Worm (Caenorhabditis elegans) whole organism, young adult: ENCODE results near the gene T10B5.7.

Experiments used
- B0019.2 ChIP-seq: fragments of 200-800 bp; sonication (Bioruptor generic); conservative IDR thresholded peaks from 2 replicates; pipeline ENCODE4 v1.3.6; 2022; ENCODE audit warnings: missing genetic modification reagents, missing genetic modification characterization, missing compliant biosample characterization
- B0035.1 ChIP-seq: sonication (generic microtip); optimal IDR thresholded peaks from 2 replicates; lab custom pipeline; 2016; ENCODE audit warnings: missing genetic modification characterization, mild to moderate bottlenecking, missing compliant biosample characterization, missing genotype, missing genetic modification reagents
- B0261.1 ChIP-seq: sonication (generic microtip); optimal IDR thresholded peaks from 2 replicates; lab custom pipeline; 2016; ENCODE audit warnings: mild to moderate bottlenecking, missing genetic modification characterization, moderate library complexity, missing compliant biosample characterization
- D2030.7 ChIP-seq: fragments of 200-800 bp; sonication (Bioruptor generic); IDR thresholded peaks from 2 replicates; pipeline ENCODE4 v1.3.6; 2022; ENCODE audit warnings: missing genetic modification reagents, missing genetic modification characterization, missing compliant biosample characterization
- F10E7.11 ChIP-seq: sonication (generic microtip); optimal IDR thresholded peaks from 2 replicates; lab custom pipeline; 2017; ENCODE audit warnings: mild to moderate bottlenecking, missing genetic modification characterization, moderate library complexity, missing compliant biosample characterization
- F22D6.2 ChIP-seq: sonication (generic microtip); optimal IDR thresholded peaks from 2 replicates; lab custom pipeline; 2016; ENCODE audit warnings: mild to moderate bottlenecking, missing genetic modification characterization, missing compliant biosample characterization
- F23B12.7 ChIP-seq: sonication (generic microtip); optimal IDR thresholded peaks from 2 replicates; lab custom pipeline; 2017; ENCODE audit warnings: missing genetic modification characterization, mild to moderate bottlenecking, missing compliant biosample characterization, antibody characterized with exemption, moderate library complexity; ENCODE audit not compliant: insufficient read depth
- F39B2.1 ChIP-seq: fragments of 200-800 bp; sonication (Bioruptor generic); IDR thresholded peaks from 2 replicates; pipeline ENCODE4 v1.3.6; 2022; ENCODE audit warnings: missing genetic modification reagents, missing genetic modification characterization, missing compliant biosample characterization
- F57A8.1 ChIP-seq: fragments of 200-800 bp; sonication (Bioruptor generic); optimal IDR thresholded peaks from 2 replicates; lab custom pipeline; 2018; ENCODE audit warnings: mild to moderate bottlenecking, missing genetic modification characterization, moderate library complexity, missing compliant biosample characterization
- T26A5.8 ChIP-seq: sonication (generic microtip); optimal IDR thresholded peaks from 2 replicates; lab custom pipeline; 2016; ENCODE audit warnings: missing genetic modification characterization, missing compliant biosample characterization
- Y53F4B.3 ChIP-seq: fragments of 200-800 bp; sonication (Bioruptor generic); IDR thresholded peaks from 2 replicates; pipeline ENCODE4 v1.3.6; 2022; ENCODE audit warnings: missing genetic modification reagents, missing genetic modification characterization, missing compliant biosample characterization
- Y53G8AR.9 ChIP-seq: fragments of 200-800 bp; sonication (Bioruptor generic); conservative IDR thresholded peaks from 2 replicates; pipeline ENCODE4 v1.3.6; 2022; ENCODE audit warnings: missing genetic modification reagents, missing genetic modification characterization, missing compliant biosample characterization
- Y67H2A.10 ChIP-seq: fragments of 200-800 bp; sonication (Bioruptor generic); conservative IDR thresholded peaks from 2 replicates; pipeline ENCODE4 v1.3.6; 2022; ENCODE audit warnings: missing genetic modification reagents, missing genetic modification characterization, missing compliant biosample characterization
- Y79H2A.3 ChIP-seq: fragments of 200-800 bp; sonication (Bioruptor generic); conservative IDR thresholded peaks from 2 replicates; pipeline ENCODE4 v1.3.6; 2022; ENCODE audit warnings: missing genetic modification reagents, missing genetic modification characterization, missing compliant biosample characterization
- Y95B8A.8 ChIP-seq: fragments of 200-800 bp; sonication (Bioruptor generic); IDR thresholded peaks from 2 replicates; pipeline ENCODE4 v1.3.6; 2022; ENCODE audit warnings: missing genetic modification reagents, missing genetic modification characterization, missing compliant biosample characterization
- aptf-2 ChIP-seq: fragments of 200-800 bp; sonication (Bioruptor generic); conservative IDR thresholded peaks from 2 replicates; pipeline ENCODE4 v1.3.6; 2022; ENCODE audit warnings: missing genetic modification reagents, missing genetic modification characterization, missing compliant biosample characterization
- attf-3 ChIP-seq: fragments of 200-800 bp; sonication (Bioruptor generic); conservative IDR thresholded peaks from 2 replicates; pipeline ENCODE4 v1.3.6; 2022; ENCODE audit warnings: missing genetic modification reagents, missing genetic modification characterization, missing compliant biosample characterization
- attf-5 ChIP-seq: fragments of 200-800 bp; sonication (Bioruptor generic); optimal IDR thresholded peaks from 2 replicates; lab custom pipeline; 2018; ENCODE audit warnings: mild to moderate bottlenecking, missing genetic modification characterization, missing compliant biosample characterization
- bed-2 ChIP-seq: fragments of 200-800 bp; sonication (Bioruptor generic); IDR thresholded peaks from 2 replicates; pipeline ENCODE4 v1.3.6; 2022; ENCODE audit warnings: missing genetic modification reagents, missing genetic modification characterization, missing compliant biosample characterization
- cebp-2 ChIP-seq: fragments of 200-800 bp; sonication (Bioruptor generic); IDR thresholded peaks from 2 replicates; pipeline ENCODE4 v1.3.6; 2022; ENCODE audit warnings: missing genetic modification characterization, missing compliant biosample characterization
- ceh-27 ChIP-seq: fragments of 200-800 bp; sonication (Bioruptor generic); optimal IDR thresholded peaks from 2 replicates; lab custom pipeline; 2018; ENCODE audit warnings: mild to moderate bottlenecking, missing genetic modification characterization, moderate library complexity, missing compliant biosample characterization
- ceh-40 ChIP-seq: fragments of 200-800 bp; sonication (Bioruptor generic); IDR thresholded peaks from 2 replicates; pipeline ENCODE4 v1.3.6; 2022; ENCODE audit warnings: missing genetic modification characterization, missing compliant biosample characterization
- die-1 ChIP-seq: sonication (generic microtip); optimal IDR thresholded peaks from 2 replicates; lab custom pipeline; 2016; ENCODE audit warnings: missing genotype, mild to moderate bottlenecking, missing genetic modification characterization, missing compliant biosample characterization
- dox-1 ChIP-seq: fragments of 200-800 bp; sonication (Bioruptor generic); IDR thresholded peaks from 2 replicates; pipeline ENCODE4 v1.3.6; 2022; ENCODE audit warnings: missing genetic modification reagents, missing genetic modification characterization, missing compliant biosample characterization
- dpl-1 ChIP-seq: fragments of 150-350 bp; optimal IDR thresholded peaks from 2 replicates; lab custom pipeline; 2014; ENCODE audit warnings: missing biosample characterization, missing genetic modification reagents, missing genetic modification characterization
- egl-18 ChIP-seq: fragments of 200-800 bp; sonication (Bioruptor generic); IDR thresholded peaks from 2 replicates; pipeline ENCODE4 v1.3.6; 2022; ENCODE audit warnings: missing genetic modification reagents, missing genetic modification characterization, missing compliant biosample characterization
- egrh-3 ChIP-seq: fragments of 200-800 bp; sonication (Bioruptor generic); IDR thresholded peaks from 2 replicates; pipeline ENCODE4 v1.3.6; 2022; ENCODE audit warnings: missing genetic modification reagents, missing genetic modification characterization, missing compliant biosample characterization
- fkh-3 ChIP-seq: sonication (generic microtip); optimal IDR thresholded peaks from 2 replicates; lab custom pipeline; 2016; ENCODE audit warnings: mild to moderate bottlenecking, missing genetic modification characterization, missing compliant biosample characterization
- hmg-1.2 ChIP-seq: fragments of 200-800 bp; sonication (Bioruptor generic); IDR thresholded peaks from 2 replicates; pipeline ENCODE4 v1.3.6; 2022; ENCODE audit warnings: missing genetic modification reagents, missing genetic modification characterization, missing compliant biosample characterization
- let-526 ChIP-seq: fragments of 200-800 bp; sonication (Bioruptor generic); IDR thresholded peaks from 2 replicates; pipeline ENCODE4 v1.3.6; 2022; ENCODE audit warnings: missing genetic modification reagents, missing genetic modification characterization, missing compliant biosample characterization
- lin-26 ChIP-seq: fragments of 200-800 bp; sonication (Bioruptor generic); IDR thresholded peaks from 2 replicates; pipeline ENCODE4 v1.3.6; 2022; ENCODE audit warnings: missing genetic modification reagents, missing genetic modification characterization, missing compliant biosample characterization
- lin-54 ChIP-seq: fragments of 200-800 bp; sonication (Bioruptor generic); optimal IDR thresholded peaks from 2 replicates; lab custom pipeline; 2018; ENCODE audit warnings: mild to moderate bottlenecking, missing genetic modification characterization, missing compliant biosample characterization
- lsy-27 ChIP-seq: sonication (generic microtip); optimal IDR thresholded peaks from 2 replicates; lab custom pipeline; 2017; ENCODE audit warnings: missing genetic modification characterization, mild to moderate bottlenecking, missing compliant biosample characterization, antibody characterized with exemption, missing genotype, borderline replicate concordance; ENCODE audit not compliant: insufficient read depth
- madf-3 ChIP-seq: fragments of 200-800 bp; sonication (Bioruptor generic); IDR thresholded peaks from 2 replicates; pipeline ENCODE4 v1.3.6; 2022; ENCODE audit warnings: missing genetic modification reagents, missing genetic modification characterization, missing compliant biosample characterization
- mcd-1 ChIP-seq: fragments of 200-800 bp; sonication (Bioruptor generic); IDR thresholded peaks from 2 replicates; pipeline ENCODE4 v1.3.6; 2022; ENCODE audit warnings: missing genetic modification reagents, missing genetic modification characterization, missing compliant biosample characterization
- mes-4 ChIP-seq: sonication (generic microtip); optimal IDR thresholded peaks from 2 replicates; lab custom pipeline; 2016; ENCODE audit warnings: missing genotype, missing genetic modification characterization, missing compliant biosample characterization
- nhr-120 ChIP-seq: fragments of 200-800 bp; sonication (Bioruptor generic); IDR thresholded peaks from 2 replicates; pipeline ENCODE4 v1.3.6; 2022; ENCODE audit warnings: missing genetic modification characterization, missing compliant biosample characterization
- nhr-27 ChIP-seq: fragments of 200-800 bp; sonication (Bioruptor generic); optimal IDR thresholded peaks from 2 replicates; lab custom pipeline; 2018; ENCODE audit warnings: mild to moderate bottlenecking, missing genetic modification characterization, moderate library complexity, missing compliant biosample characterization
- pha-4 ChIP-seq: fragments of 150-350 bp; sonication (generic microtip); optimal IDR thresholded peaks from 2 replicates; lab custom pipeline; 2014; ENCODE audit warnings: missing biosample characterization, missing genetic modification reagents, missing genetic modification characterization
- sdz-38 ChIP-seq: sonication (generic microtip); optimal IDR thresholded peaks from 2 replicates; lab custom pipeline; 2016; ENCODE audit warnings: missing genotype, missing genetic modification characterization, missing compliant biosample characterization
- snpc-1.1 ChIP-seq: sonication (generic microtip); optimal IDR thresholded peaks from 2 replicates; lab custom pipeline; 2017; ENCODE audit warnings: missing genetic modification characterization, mild to moderate bottlenecking, missing compliant biosample characterization, antibody characterized with exemption, moderate library complexity, missing genotype, missing genetic modification reagents; ENCODE audit not compliant: insufficient read depth
- snpc-4 ChIP-seq, 5 experiments: fragments of 150-350 bp in 1 of 5; sonication (generic microtip) in 4 of 5; optimal IDR thresholded peaks; 2 replicates each; lab custom pipeline; 2014 to 2018; ENCODE audit warnings: missing genetic modification characterization in 5 of 5, missing biosample characterization in 3 of 5, antibody characterized with exemption in 2 of 5, mild to moderate bottlenecking in 2 of 5, missing compliant biosample characterization in 2 of 5, missing genotype in 2 of 5, moderate library complexity in 2 of 5, missing genetic modification reagents in 1 of 5
- tbx-9 ChIP-seq: sonication (generic microtip); optimal IDR thresholded peaks from 2 replicates; lab custom pipeline; 2016; ENCODE audit warnings: borderline replicate concordance, missing genetic modification characterization, inconsistent platforms, missing compliant biosample characterization
- unc-62 ChIP-seq: fragments of 150-350 bp; optimal IDR thresholded peaks from 2 replicates; lab custom pipeline; 2014; ENCODE audit warnings: missing biosample characterization, missing genetic modification reagents, missing genetic modification characterization
- xnd-1 ChIP-seq: sonication (generic microtip); optimal IDR thresholded peaks from 2 replicates; lab custom pipeline; 2016; ENCODE audit warnings: missing genotype, missing genetic modification reagents, missing genetic modification characterization, missing compliant biosample characterization
- zfh-2 ChIP-seq: fragments of 200-800 bp; sonication (Bioruptor generic); conservative IDR thresholded peaks from 2 replicates; pipeline ENCODE4 v1.3.6; 2022; ENCODE audit warnings: missing genetic modification reagents, missing genetic modification characterization, missing compliant biosample characterization
- ztf-22 ChIP-seq: fragments of 200-800 bp; sonication (Bioruptor generic); optimal IDR thresholded peaks from 2 replicates; lab custom pipeline; 2018; ENCODE audit warnings: mild to moderate bottlenecking, missing genetic modification characterization, moderate library complexity, missing compliant biosample characterization

The T10B5.7 gene

DNA sequence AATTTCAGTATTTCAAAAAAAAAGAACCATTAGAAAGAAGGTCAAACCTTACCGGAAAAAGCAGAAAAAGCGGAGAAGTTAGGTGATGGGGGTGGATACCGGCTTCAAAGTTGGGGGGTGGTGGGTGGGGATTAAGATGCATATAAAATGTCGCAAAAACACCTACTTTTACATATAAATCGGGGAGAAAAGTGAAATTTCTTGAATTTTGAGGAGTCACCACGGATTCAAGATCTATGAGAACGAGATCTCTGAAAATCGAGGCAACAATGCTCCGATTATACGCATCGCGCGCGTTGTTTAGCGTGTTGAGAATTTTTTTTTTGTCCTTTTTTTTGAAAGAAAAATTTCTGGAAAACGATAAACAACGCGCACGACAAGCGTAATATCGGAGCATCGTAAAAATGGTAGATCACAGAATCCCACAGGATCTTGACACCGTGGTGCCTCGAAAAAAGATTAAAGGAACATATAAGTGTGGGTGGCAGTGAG lies 29.5 kb downstream of the T10B5.7 start:
- no peak for TF ChIP-seq sdz-38
- TF ChIP-seq xnd-1 = no peak
- TF ChIP-seq die-1 = no peak
- TF ChIP-seq Y67H2A.10 (GFP tag; lab: Robert Waterston, UW) = no peak
- TF ChIP-seq B0261.1 (tag; lab: Kevin White, UChicago) = peak; percentile 38
- 0 out of 2 replicates have a peak, but pooled peaks have one; percentile 28 for TF ChIP-seq let-526 (GFP tag; lab: Robert Waterston, UW)
- TF ChIP-seq unc-62 (GFP tag; lab: Kevin White, UChicago) = no peak
- TF ChIP-seq F10E7.11 (tag; lab: Kevin White, UChicago) = peak; percentile 93
- TF ChIP-seq cebp-2 (GFP tag; lab: Robert Waterston, UW) = peak; percentile 59; the same call in 1 of the 2 replicates
- peak; percentile 21; the same call in 1 of the 2 replicates for TF ChIP-seq F39B2.1
- TF ChIP-seq lin-54 (GFP tag; lab: Kevin White, UChicago) = peak; percentile 60
- peak; percentile 8 for TF ChIP-seq snpc-4 (GFP tag; optimal IDR thresholded peaks at IDR 0.05; lab: Kevin White, UChicago)
- TF ChIP-seq snpc-4 (tag; optimal IDR thresholded peaks at IDR 0.05; lab: Kevin White, UChicago) = peak in 2 of 4 experiments; percentile 15 to 17
- TF ChIP-seq nhr-27 (tag; lab: Kevin White, UChicago) = no peak
- TF ChIP-seq Y53F4B.3 (GFP tag; lab: Robert Waterston, UW) = no peak
- TF ChIP-seq B0035.1 = no peak
- no peak for TF ChIP-seq pha-4 (tag; lab: Kevin White, UChicago)
- TF ChIP-seq Y95B8A.8 (GFP tag; lab: Robert Waterston, UW) = peak; percentile 81
- TF ChIP-seq attf-3 (GFP tag; lab: Robert Waterston, UW) = peak; percentile 64
- TF ChIP-seq B0019.2 = no peak; the same call in 1 of the 2 replicates
- peak; percentile 48 for TF ChIP-seq hmg-1.2 (GFP tag; lab: Robert Waterston, UW)
- no peak for TF ChIP-seq bed-2 (GFP tag; lab: Robert Waterston, UW)
- no peak for TF ChIP-seq zfh-2 (GFP tag; lab: Robert Waterston, UW)
- no peak for TF ChIP-seq snpc-1.1
- no peak for TF ChIP-seq lsy-27 (tag; lab: Kevin White, UChicago)
- peak; percentile 59 for TF ChIP-seq dox-1 (GFP tag; lab: Robert Waterston, UW)
- peak; percentile 81 for TF ChIP-seq Y53G8AR.9 (GFP tag; lab: Robert Waterston, UW)
- TF ChIP-seq aptf-2 (GFP tag; lab: Robert Waterston, UW) = no peak
- no peak for TF ChIP-seq nhr-120
- TF ChIP-seq mes-4 (tag; lab: Kevin White, UChicago) = no peak
- peak; percentile 75 for TF ChIP-seq lin-26
- peak; percentile 70; the same call in 1 of the 2 replicates for TF ChIP-seq ceh-40 (GFP tag; lab: Robert Waterston, UW)
- no peak for TF ChIP-seq F22D6.2 (tag; lab: Kevin White, UChicago)
- peak; percentile 27 for TF ChIP-seq attf-5 (GFP tag; lab: Kevin White, UChicago)
- no peak for TF ChIP-seq egl-18 (GFP tag; lab: Robert Waterston, UW)
- TF ChIP-seq F57A8.1 (GFP tag; lab: Kevin White, UChicago) = no peak
- TF ChIP-seq madf-3 = peak; percentile 61; the same call in 1 of the 2 replicates
- TF ChIP-seq Y79H2A.3 = peak; percentile 93
- no peak for TF ChIP-seq ztf-22
- peak; percentile 34 for TF ChIP-seq tbx-9 (tag; lab: Kevin White, UChicago)
- no peak for TF ChIP-seq ceh-27 (GFP tag; lab: Kevin White, UChicago)
- no peak for TF ChIP-seq dpl-1 (GFP tag; lab: Kevin White, UChicago)
- TF ChIP-seq mcd-1 (GFP tag; lab: Robert Waterston, UW) = peak; percentile 70
- TF ChIP-seq egrh-3 (GFP tag; lab: Robert Waterston, UW) = no peak
- TF ChIP-seq D2030.7 (GFP tag; lab: Robert Waterston, UW) = peak; percentile 68
- peak; percentile 92 for TF ChIP-seq T26A5.8 (tag; lab: Kevin White, UChicago)
- TF ChIP-seq fkh-3 (tag; lab: Kevin White, UChicago) = peak; percentile 8
- no peak for TF ChIP-seq F23B12.7 (tag; lab: Kevin White, UChicago)
